Fruit fly (Drosophila melanogaster): ENCODE measurements around the gene mri.

DNA sequence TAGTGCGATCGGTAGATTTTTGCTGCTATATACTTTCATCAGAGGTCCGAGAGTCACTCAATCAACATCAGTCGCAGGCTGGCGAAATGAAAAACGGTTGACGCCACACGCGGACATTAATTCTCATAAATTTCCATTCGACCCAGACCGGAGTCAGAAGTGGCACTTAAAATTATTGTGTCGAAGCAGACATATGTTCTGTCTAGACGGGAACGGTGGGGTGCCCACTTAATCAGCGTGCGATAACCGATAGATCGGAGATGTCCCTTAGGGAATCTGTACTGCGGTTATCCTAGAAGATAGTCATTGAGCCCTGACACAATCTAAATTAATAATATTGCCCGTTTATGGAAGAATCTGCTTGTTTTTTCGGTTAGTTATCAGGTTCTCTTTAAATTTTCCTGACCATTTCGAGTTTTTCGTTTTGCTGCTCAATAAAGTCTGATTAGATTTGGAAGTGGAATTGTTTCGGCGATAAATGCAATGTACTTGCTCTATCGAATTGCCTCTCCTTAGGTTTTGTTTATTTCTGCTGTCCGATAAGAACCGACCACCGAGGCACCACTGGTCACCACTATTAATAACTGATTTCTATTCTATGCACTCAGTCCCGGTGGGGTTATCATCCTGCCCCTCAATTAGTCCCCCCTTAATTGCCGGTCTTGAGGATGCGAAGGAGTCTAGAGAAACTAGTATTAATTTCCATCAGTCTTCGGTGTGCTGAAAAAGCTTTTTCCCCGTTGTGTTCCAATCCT, 38.0 kb upstream of the mri start:
- no peak for TF ChIP-seq en (GFP tag; optimal IDR thresholded peaks at IDR 0.05)
- no peak for TF ChIP-seq CG2889 (GFP tag; IDR thresholded peaks at IDR 0.05)
- no peak for TF ChIP-seq MBD-R2 (GFP tag; IDR thresholded peaks at IDR 0.05)

Data from whole organism, embryonic.